Fruit fly (Drosophila melanogaster) whole organism, embryonic: ENCODE data around the gene CG42759.

Source experiments
- BtbVII ChIP-seq: fragments of 200-800 bp; sonication (Bioruptor generic); optimal IDR thresholded peaks from 3 replicates; lab custom pipeline; 2017; ENCODE audit warnings: missing biosample characterization, mild to moderate bottlenecking, missing genetic modification characterization
- CG13296 ChIP-seq: fragments of 200-800 bp; sonication (Bioruptor generic); optimal IDR thresholded peaks from 3 replicates; lab custom pipeline; 2018; ENCODE audit warnings: missing biosample characterization, mild to moderate bottlenecking, missing genetic modification characterization
- CG14860 ChIP-seq: fragments of 200-800 bp; sonication (Bioruptor generic); IDR thresholded peaks from 3 replicates; pipeline ENCODE4 v1.3.6; 2022; ENCODE audit warnings: missing biosample characterization, missing genetic modification characterization; ENCODE audit not compliant: partially characterized antibody
- CG17328 ChIP-seq: fragments of 200-800 bp; sonication (Bioruptor generic); IDR thresholded peaks from 2 replicates; pipeline ENCODE4 v1.3.6; 2022; ENCODE audit warnings: missing biosample characterization, missing genetic modification characterization
- CG34224 ChIP-seq: fragments of 200-800 bp; sonication (Bioruptor generic); IDR thresholded peaks from 3 replicates; pipeline ENCODE4 v1.3.6; 2022; ENCODE audit warnings: missing biosample characterization, missing genetic modification characterization; ENCODE audit not compliant: partially characterized antibody
- CG3847 ChIP-seq: fragments of 200-800 bp; sonication (Bioruptor generic); IDR thresholded peaks from 2 replicates; pipeline ENCODE4 v1.3.6; 2022; ENCODE audit warnings: missing biosample characterization, missing genetic modification characterization
- CG7928 ChIP-seq: fragments of 200-800 bp; sonication (Bioruptor generic); optimal IDR thresholded peaks from 2 replicates; lab custom pipeline; 2017; ENCODE audit warnings: missing biosample characterization, mild to moderate bottlenecking, missing genetic modification characterization
- CG8290 ChIP-seq, 3 experiments: fragments of 200-800 bp; sonication (Bioruptor generic); optimal IDR thresholded peaks; 2 replicates each; lab custom pipeline; 2016 to 2019; ENCODE audit warnings: missing biosample characterization in 3 of 3, missing genetic modification characterization in 3 of 3, mild to moderate bottlenecking in 2 of 3, moderate library complexity in 1 of 3
- Dll ChIP-seq: fragments of 200-800 bp; sonication (Bioruptor generic); IDR thresholded peaks from 4 replicates; pipeline ENCODE4 v1.3.6; 2022; ENCODE audit warnings: missing biosample characterization, missing genetic modification characterization; ENCODE audit not compliant: partially characterized antibody
- Drgx ChIP-seq: fragments of 200-800 bp; sonication (Bioruptor generic); IDR thresholded peaks from 2 replicates; pipeline ENCODE4 v1.3.6; 2022; ENCODE audit warnings: missing biosample characterization, missing genetic modification characterization
- Ets97D ChIP-seq: fragments of 200-800 bp; sonication (Bioruptor generic); optimal IDR thresholded peaks from 3 replicates; lab custom pipeline; 2016; ENCODE audit warnings: missing biosample characterization, missing genetic modification characterization
- MTF-1 ChIP-seq: fragments of 200-800 bp; sonication (Bioruptor generic); optimal IDR thresholded peaks from 2 replicates; lab custom pipeline; 2018; ENCODE audit warnings: missing biosample characterization, mild to moderate bottlenecking, missing genetic modification characterization, borderline replicate concordance
- Mad ChIP-seq: fragments of 200-800 bp; sonication (Bioruptor generic); optimal IDR thresholded peaks from 2 replicates; lab custom pipeline; 2016; ENCODE audit warnings: missing biosample characterization, missing genetic modification characterization
- Med ChIP-seq: fragments of 200-800 bp; sonication (Bioruptor generic); peaks from one replicate; lab custom pipeline; 2016; ENCODE audit warnings: missing biosample characterization, missing genetic modification characterization, mild to moderate bottlenecking, inconsistent platforms, moderate library complexity
- Pdp1 ChIP-seq, 2 experiments: fragments of 200-800 bp; sonication (Bioruptor generic); optimal IDR thresholded peaks; 3 replicates each; lab custom pipeline; 2016; ENCODE audit warnings: missing biosample characterization in 2 of 2, missing genetic modification characterization in 2 of 2, mild to moderate bottlenecking in 1 of 2, moderate library complexity in 1 of 2
- Sox100B ChIP-seq: fragments of 200-800 bp; sonication (Bioruptor generic); optimal IDR thresholded peaks from 3 replicates; lab custom pipeline; 2018; ENCODE audit warnings: missing biosample characterization, mild to moderate bottlenecking, missing genetic modification characterization
- ara ChIP-seq: fragments of 200-800 bp; sonication (Bioruptor generic); IDR thresholded peaks from 2 replicates; pipeline ENCODE4 v1.3.6; 2022; ENCODE audit warnings: missing biosample characterization, missing genetic modification characterization
- cg ChIP-seq: fragments of 200-800 bp; sonication (Bioruptor generic); optimal IDR thresholded peaks from 3 replicates; lab custom pipeline; 2019; ENCODE audit warnings: missing biosample characterization, mild to moderate bottlenecking, missing genetic modification characterization, moderate library complexity
- chinmo ChIP-seq: fragments of 200-800 bp; sonication (Bioruptor generic); IDR thresholded peaks from 4 replicates; pipeline ENCODE4 v1.3.6; 2022; ENCODE audit warnings: missing biosample characterization, missing genetic modification characterization; ENCODE audit not compliant: partially characterized antibody
- chm ChIP-seq: fragments of 200-800 bp; sonication (Bioruptor generic); IDR thresholded peaks from 2 replicates; pipeline ENCODE4 v1.3.6; 2022; ENCODE audit warnings: missing biosample characterization, missing genetic modification characterization
- da ChIP-seq: fragments of 200-800 bp; sonication (Bioruptor generic); optimal IDR thresholded peaks from 2 replicates; lab custom pipeline; 2016; ENCODE audit warnings: missing biosample characterization, missing genetic modification characterization
- dmrt11E ChIP-seq: fragments of 200-800 bp; sonication (Bioruptor generic); optimal IDR thresholded peaks from 3 replicates; lab custom pipeline; 2018; ENCODE audit warnings: missing biosample characterization, mild to moderate bottlenecking, missing genetic modification characterization, moderate library complexity
- fd3F ChIP-seq: fragments of 200-800 bp; sonication (Bioruptor generic); optimal IDR thresholded peaks from 2 replicates; lab custom pipeline; 2018; ENCODE audit warnings: missing biosample characterization, mild to moderate bottlenecking, missing genetic modification characterization, moderate library complexity
- hkb ChIP-seq, 2 experiments: fragments of 200-800 bp in 1 of 2; fragments of >200 bp in 1 of 2; sonication (Bioruptor generic) in 1 of 2; IDR thresholded peaks in 1 of 2; optimal IDR thresholded peaks in 1 of 2; 2 replicates each; pipeline versions ENCODE4 v1.3.6 to Lab custom; 2017 to 2022; ENCODE audit warnings: missing biosample characterization in 1 of 2, missing genetic modification characterization in 1 of 2
- lab ChIP-seq: fragments of 200-800 bp; sonication (Bioruptor generic); optimal IDR thresholded peaks from 3 replicates; lab custom pipeline; 2017; ENCODE audit warnings: missing biosample characterization, missing genetic modification characterization, mild to moderate bottlenecking, moderate library complexity, missing genetic modification reagents
- lov ChIP-seq, 2 experiments: fragments of 200-800 bp in 1 of 2; fragments of >200 bp in 1 of 2; sonication (Bioruptor generic) in 1 of 2; IDR thresholded peaks in 1 of 2; optimal IDR thresholded peaks in 1 of 2; 2 replicates in 1 of 2; 3 replicates in 1 of 2; pipeline versions ENCODE4 v1.3.6 to Lab custom; 2017 to 2022; ENCODE audit warnings: missing biosample characterization in 1 of 2, missing genetic modification characterization in 1 of 2
- maf-S ChIP-seq: fragments of 200-800 bp; sonication (Bioruptor generic); optimal IDR thresholded peaks from 2 replicates; lab custom pipeline; 2016; ENCODE audit warnings: missing biosample characterization, missing genetic modification characterization
- nom ChIP-seq: fragments of 200-800 bp; sonication (Bioruptor generic); optimal IDR thresholded peaks from 2 replicates; lab custom pipeline; 2017; ENCODE audit warnings: missing biosample characterization, missing genetic modification characterization, mild to moderate bottlenecking, moderate library complexity, missing genetic modification reagents
- oc ChIP-seq: fragments of 200-800 bp; sonication (Bioruptor generic); optimal IDR thresholded peaks from 2 replicates; lab custom pipeline; 2018; ENCODE audit warnings: missing biosample characterization, mild to moderate bottlenecking, missing genetic modification characterization, moderate library complexity
- otp ChIP-seq: fragments of 200-800 bp; sonication (Bioruptor generic); IDR thresholded peaks from 3 replicates; pipeline ENCODE4, ENCODE4 v1.3.6; 2022; ENCODE audit warnings: missing biosample characterization, missing genetic modification characterization
- pan ChIP-seq, 4 experiments: fragments of >200 bp in 3 of 4; fragments of 200-800 bp in 1 of 4; sonication (Bioruptor generic) in 1 of 4; optimal IDR thresholded peaks in 3 of 4; IDR thresholded peaks in 1 of 4; 2 replicates each; pipeline versions ENCODE4 v1.3.6 to Lab custom; 2017 to 2022; ENCODE audit warnings: missing biosample characterization in 2 of 4, missing genetic modification characterization in 2 of 4, mixed read lengths in 1 of 4
- sd ChIP-seq: fragments of 200-800 bp; sonication (Bioruptor generic); optimal IDR thresholded peaks from 3 replicates; lab custom pipeline; 2018; ENCODE audit warnings: missing biosample characterization, mild to moderate bottlenecking, missing genetic modification characterization, moderate library complexity
- sna ChIP-seq: fragments of 200-800 bp; sonication (Bioruptor generic); IDR thresholded peaks from 2 replicates; pipeline ENCODE4 v1.3.6; 2022; ENCODE audit warnings: missing biosample characterization, missing genetic modification characterization; ENCODE audit not compliant: partially characterized antibody
- sr ChIP-seq: fragments of 200-800 bp; sonication (Bioruptor generic); IDR thresholded peaks from 3 replicates; pipeline ENCODE4 v1.3.6; 2022; ENCODE audit warnings: missing biosample characterization, missing genetic modification characterization
- zen ChIP-seq: fragments of 200-800 bp; sonication (Bioruptor generic); optimal IDR thresholded peaks from 3 replicates; lab custom pipeline; 2018; ENCODE audit warnings: missing biosample characterization, mild to moderate bottlenecking, missing genetic modification characterization, moderate library complexity

CG42759 gene

dm6 chr3R:10093252-10094030, 49.4 kb upstream of the CG42759 start (continued):
- no peak for TF ChIP-seq lov (optimal IDR thresholded peaks at IDR 0.05; lab: Kevin White, UChicago)
- TF ChIP-seq lov (GFP tag; IDR thresholded peaks at IDR 0.05; lab: Robert Waterston, UW), result 0 out of 3 replicates have a peak, but pooled peaks have one; percentile 21
- TF ChIP-seq otp (GFP tag; lab: Robert Waterston, UW), result no peak
- no peak for TF ChIP-seq Ets97D (GFP tag; lab: Kevin White, UChicago)
- TF ChIP-seq dmrt11E (tag; lab: Kevin White, UChicago), result no peak
- peak; percentile 27; the same call in 1 of the 3 replicates for TF ChIP-seq CG34224
- 0 out of 2 replicates have a peak, but pooled peaks have one; percentile 26 for TF ChIP-seq CG17328 (GFP tag; lab: Robert Waterston, UW)
- peak; percentile 14 for TF ChIP-seq oc (tag; lab: Kevin White, UChicago)
- peak; percentile 31; the same call in 1 of the 2 replicates for TF ChIP-seq chm (GFP tag; lab: Robert Waterston, UW)
- peak; percentile 42 for TF ChIP-seq BtbVII (GFP tag; lab: Kevin White, UChicago)
- TF ChIP-seq sd (tag; lab: Kevin White, UChicago), result peak; percentile 20
- TF ChIP-seq Drgx, result peak; percentile 36
- TF ChIP-seq cg (GFP tag; lab: Kevin White, UChicago), result peak; percentile 87
- 0 out of 2 replicates have a peak, but pooled peaks have one; percentile 19 for TF ChIP-seq sna (GFP tag; lab: Robert Waterston, UW)
- 0 out of 4 replicates have a peak, but pooled peaks have one; percentile 15 for TF ChIP-seq Dll (GFP tag; lab: Robert Waterston, UW)
- peak; percentile 18 for TF ChIP-seq CG13296
- TF ChIP-seq lab (GFP tag; lab: Kevin White, UChicago), result peak; percentile 19
- no peak for TF ChIP-seq pan (optimal IDR thresholded peaks at IDR 0.05; lab: Kevin White, UChicago)
- peak in 1 of 2 experiments; percentile 14 for TF ChIP-seq pan (GFP tag; optimal IDR thresholded peaks at IDR 0.05 in 1 of 2, IDR thresholded peaks at IDR 0.05 in 1 of 2)
- TF ChIP-seq fd3F (GFP tag; lab: Kevin White, UChicago), result no peak
- TF ChIP-seq CG8290 (GFP tag; optimal IDR thresholded peaks at IDR 0.05; lab: Kevin White, UChicago), result no peak
- peak in 1 of 2 experiments; percentile 14 for TF ChIP-seq CG8290 (tag; optimal IDR thresholded peaks at IDR 0.05; lab: Kevin White, UChicago)
- peak; percentile 23 for TF ChIP-seq nom (GFP tag; lab: Kevin White, UChicago)
- no peak for TF ChIP-seq maf-S (GFP tag; lab: Kevin White, UChicago)
- peak; percentile 44 for TF ChIP-seq MTF-1 (GFP tag; lab: Kevin White, UChicago)
- TF ChIP-seq CG7928, result no peak
- TF ChIP-seq Mad (GFP tag; lab: Kevin White, UChicago), result peak; percentile 1
- 0 out of 2 replicates have a peak, but pooled peaks have one; percentile 12 for TF ChIP-seq ara (GFP tag; lab: Robert Waterston, UW)
- TF ChIP-seq Pdp1 (GFP tag; optimal IDR thresholded peaks at IDR 0.05; lab: Kevin White, UChicago), result peak in 1 of 2 experiments; percentile 92
- no peak for TF ChIP-seq CG14860 (GFP tag; lab: Robert Waterston, UW)
- no peak for TF ChIP-seq zen (tag; lab: Kevin White, UChicago)
- TF ChIP-seq, all 482 proteins: peak for 82

dm6 chr3R:10095052-10095451, 47.8 kb upstream of the CG42759 start:
- peak; percentile 48 for TF ChIP-seq Med (GFP tag; lab: Kevin White, UChicago)
- peak; percentile 95 for TF ChIP-seq sr (GFP tag; lab: Robert Waterston, UW)
- 0 out of 2 replicates have a peak, but pooled peaks have one; percentile 8 for TF ChIP-seq CG3847 (GFP tag; lab: Robert Waterston, UW)
- TF ChIP-seq chinmo (GFP tag; lab: Robert Waterston, UW), result 0 out of 4 replicates have a peak, but pooled peaks have one; percentile 13
- TF ChIP-seq Pdp1 (GFP tag; optimal IDR thresholded peaks at IDR 0.05; lab: Kevin White, UChicago), result peak in 1 of 2 experiments; percentile 8
- no peak for TF ChIP-seq Sox100B (GFP tag; lab: Kevin White, UChicago)
- TF ChIP-seq hkb (optimal IDR thresholded peaks at IDR 0.05; lab: Kevin White, UChicago), result no peak
- TF ChIP-seq hkb (GFP tag; IDR thresholded peaks at IDR 0.05; lab: Robert Waterston, UW), result no peak
- TF ChIP-seq cg (GFP tag; lab: Kevin White, UChicago), result peak; percentile 25
- TF ChIP-seq da (GFP tag; lab: Kevin White, UChicago), result no peak
